Worm (Caenorhabditis elegans) whole organism, midembryonic: Measurements from ENCODE around the gene R09E10.13.
A peak's percentile ranks its signal among the peaks of the same experiment; 100 is the strongest.

ENCODE experiments used
- T22C8.4 ChIP-seq: fragments of 200-800 bp; sonication (Bioruptor generic); IDR thresholded peaks from 2 replicates; pipeline ENCODE4 v1.3.6; 2022; ENCODE audit warnings: missing genetic modification characterization, missing compliant biosample characterization
- cog-1 ChIP-seq: sonication (generic microtip); optimal IDR thresholded peaks from 2 replicates; lab custom pipeline; 2016; ENCODE audit warnings: missing genetic modification characterization, missing compliant biosample characterization
- klf-2 ChIP-seq: fragments of 200-800 bp; sonication (Bioruptor generic); conservative IDR thresholded peaks from 2 replicates; pipeline ENCODE4 v1.3.6; 2022; ENCODE audit warnings: missing genetic modification reagents, missing genetic modification characterization, missing compliant biosample characterization
- tab-1 ChIP-seq: fragments of 200-800 bp; sonication (Bioruptor generic); IDR thresholded peaks from 2 replicates; pipeline ENCODE4 v1.3.6; 2022; ENCODE audit warnings: missing genetic modification characterization, missing compliant biosample characterization
- ztf-23 ChIP-seq: fragments of 200-800 bp; sonication (Bioruptor generic); IDR thresholded peaks from 2 replicates; pipeline ENCODE4 v1.3.6; 2022; ENCODE audit warnings: missing genetic modification reagents, missing genetic modification characterization, missing compliant biosample characterization

DNA sequence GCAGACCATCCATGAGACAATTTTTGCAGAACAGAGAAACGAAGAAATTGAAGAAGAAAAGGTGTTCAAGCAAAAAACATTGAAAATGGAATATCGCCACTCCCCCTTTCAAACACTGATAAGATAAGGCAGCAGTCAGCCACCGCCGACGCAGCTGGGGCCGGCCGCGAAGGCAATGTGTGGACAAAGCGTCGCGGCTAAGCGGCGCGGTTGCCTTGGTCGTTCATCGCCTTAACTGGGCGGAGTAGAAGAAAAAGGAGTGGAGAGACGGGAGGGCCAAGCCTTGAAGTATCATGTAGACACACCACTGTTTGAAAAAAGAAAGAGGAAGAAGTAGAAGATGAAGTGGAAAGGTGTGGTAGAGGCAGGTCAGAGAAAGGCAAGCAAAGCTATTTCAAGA lies 36.0 kb upstream of the R09E10.13 start:
- TF ChIP-seq T22C8.4 (GFP tag; lab: Robert Waterston, UW) = no peak
- TF ChIP-seq ztf-23 (GFP tag; lab: Robert Waterston, UW) = 0 out of 2 replicates have a peak, but pooled peaks have one; percentile 39
- no peak for TF ChIP-seq tab-1 (GFP tag; lab: Robert Waterston, UW)
- no peak for TF ChIP-seq cog-1 (tag; lab: Kevin White, UChicago)
- TF ChIP-seq klf-2 = peak; percentile 62; the same call in 1 of the 2 replicates
